Worm (Caenorhabditis elegans) whole organism, young adult: ENCODE results near the gene spch-1.
"Not testable (repeated sequence)": the region's sequence is repeated elsewhere in the genome, so short reads cannot be mapped to it uniquely, and the experiment has no call there.

Experiments
- ama-1 ChIP-seq, 3 experiments: fragments of 150-350 bp in 1 of 3; sonication (generic microtip) in 2 of 3; optimal IDR thresholded peaks; 2 replicates each; lab custom pipeline; 2014 to 2018; ENCODE audit warnings: missing biosample characterization in 2 of 3, missing genetic modification characterization in 2 of 3, missing genetic modification reagents in 2 of 3
- attf-5 ChIP-seq: fragments of 200-800 bp; sonication (Bioruptor generic); optimal IDR thresholded peaks from 2 replicates; lab custom pipeline; 2018; ENCODE audit warnings: mild to moderate bottlenecking, missing genetic modification characterization, missing compliant biosample characterization
- bed-1 ChIP-seq: fragments of 200-800 bp; sonication (Bioruptor generic); IDR thresholded peaks from 2 replicates; pipeline ENCODE4 v1.3.6; 2022; ENCODE audit warnings: missing genetic modification reagents, missing genetic modification characterization, missing compliant biosample characterization
- nhr-179 ChIP-seq: sonication (generic microtip); optimal IDR thresholded peaks from 2 replicates; lab custom pipeline; 2016; ENCODE audit warnings: mild to moderate bottlenecking, missing genetic modification characterization, missing compliant biosample characterization

DNA sequence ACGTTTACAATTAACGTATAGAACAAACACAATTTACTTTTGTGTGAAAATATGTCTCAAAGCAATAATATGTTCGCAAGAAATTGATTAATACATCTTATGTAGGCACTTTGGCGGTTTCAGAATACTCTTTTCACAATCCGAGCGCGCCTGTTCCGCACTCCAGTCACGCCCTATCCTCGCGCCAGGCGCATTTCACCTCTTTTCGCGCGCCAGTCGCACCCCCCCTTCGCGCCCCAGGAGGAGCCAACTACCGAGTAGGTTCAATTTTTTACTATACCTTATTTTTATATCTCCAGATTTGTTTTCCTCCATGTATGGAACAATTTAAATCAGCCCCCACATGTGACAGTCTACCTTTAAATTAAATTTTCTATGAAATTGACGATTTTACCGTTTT, 40.2 kb downstream of the spch-1 start:
- not testable (repeated sequence) for TF ChIP-seq bed-1 (GFP tag; lab: Robert Waterston, UW); ama-1 (optimal IDR thresholded peaks at IDR 0.05; lab: Kevin White, UChicago); ama-1 (GFP tag; optimal IDR thresholded peaks at IDR 0.05; lab: Kevin White, UChicago); attf-5; nhr-179 (tag; lab: Kevin White, UChicago)
